Worm (Caenorhabditis elegans) whole organism, early embryonic: ENCODE measurements around the gene pap-2.

Experiments
- B0310.2 ChIP-seq: sonication (generic microtip); optimal IDR thresholded peaks from 2 replicates; lab custom pipeline; 2016; ENCODE audit warnings: mild to moderate bottlenecking, missing genetic modification characterization, missing compliant biosample characterization
- F13C5.2 ChIP-seq: sonication (generic microtip); optimal IDR thresholded peaks from 2 replicates; lab custom pipeline; 2017; ENCODE audit warnings: mild to moderate bottlenecking, missing genetic modification characterization, inconsistent platforms, missing compliant biosample characterization
- aly-1 ChIP-seq: sonication (generic microtip); optimal IDR thresholded peaks from 2 replicates; lab custom pipeline; 2016; ENCODE audit warnings: missing genetic modification characterization, missing compliant biosample characterization
- ama-1 ChIP-seq: fragments of 150-350 bp; optimal IDR thresholded peaks from 2 replicates; lab custom pipeline; 2014
- ceh-13 ChIP-seq: fragments of 200-800 bp; sonication (Bioruptor generic); optimal IDR thresholded peaks from 2 replicates; lab custom pipeline; 2018; ENCODE audit warnings: mild to moderate bottlenecking, missing genetic modification characterization, missing compliant biosample characterization
- ceh-36 ChIP-seq: sonication (generic microtip); optimal IDR thresholded peaks from 2 replicates; lab custom pipeline; 2016; ENCODE audit warnings: missing genetic modification characterization, inconsistent platforms, missing compliant biosample characterization
- ets-7 ChIP-seq: sonication (generic microtip); optimal IDR thresholded peaks from 2 replicates; lab custom pipeline; 2016; ENCODE audit warnings: missing genotype, missing genetic modification characterization, missing compliant biosample characterization
- flt-1 ChIP-seq: fragments of 200-800 bp; sonication (Bioruptor generic); IDR thresholded peaks from 2 replicates; pipeline ENCODE4 v1.3.6; 2022; ENCODE audit warnings: missing genetic modification characterization, missing compliant biosample characterization
- hmbx-1 ChIP-seq: sonication (generic microtip); optimal IDR thresholded peaks from 2 replicates; lab custom pipeline; 2016; ENCODE audit warnings: mild to moderate bottlenecking, missing genetic modification characterization, missing compliant biosample characterization
- hmg-4 ChIP-seq: fragments of 200-800 bp; sonication (Bioruptor generic); optimal IDR thresholded peaks from 2 replicates; lab custom pipeline; 2018; ENCODE audit warnings: mild to moderate bottlenecking, missing genetic modification characterization, missing compliant biosample characterization
- hnd-1 ChIP-seq: sonication (generic microtip); optimal IDR thresholded peaks from 2 replicates; lab custom pipeline; 2016; ENCODE audit warnings: missing genetic modification characterization, missing compliant biosample characterization
- pes-1 ChIP-seq: fragments of 200-800 bp; sonication (Bioruptor generic); IDR thresholded peaks from 2 replicates; pipeline ENCODE4 v1.3.6; 2022; ENCODE audit warnings: missing genetic modification reagents, missing genetic modification characterization, missing compliant biosample characterization
- scrt-1 ChIP-seq: fragments of 200-800 bp; sonication (Bioruptor generic); IDR thresholded peaks from 2 replicates; pipeline ENCODE4 v1.3.6; 2022; ENCODE audit warnings: missing genetic modification characterization, missing compliant biosample characterization
- sea-1 ChIP-seq: fragments of 200-800 bp; sonication (Bioruptor generic); conservative IDR thresholded peaks from 2 replicates; pipeline ENCODE4 v1.3.6; 2022; ENCODE audit warnings: missing genetic modification characterization, missing compliant biosample characterization
- tbx-11 ChIP-seq: fragments of 200-800 bp; sonication (Bioruptor generic); IDR thresholded peaks from 2 replicates; pipeline ENCODE4 v1.3.6; 2022; ENCODE audit warnings: missing genetic modification characterization, missing compliant biosample characterization
- tbx-37 ChIP-seq: fragments of 200-800 bp; sonication (Bioruptor generic); conservative IDR thresholded peaks from 2 replicates; pipeline ENCODE4 v1.3.6; 2022; ENCODE audit warnings: missing genetic modification reagents, missing genetic modification characterization, missing compliant biosample characterization
- tra-4 ChIP-seq: sonication (generic microtip); optimal IDR thresholded peaks from 2 replicates; lab custom pipeline; 2017; ENCODE audit warnings: missing genetic modification characterization, missing compliant biosample characterization

The pap-2 gene

ce11 chrII:9614728-9615127 lies 5.5 kb upstream of the pap-2 start, which contains the start of gene hlh-6:
TSS of gene hlh-6 (minus strand) at chrII:9614828.
- TF ChIP-seq hmg-4 (GFP tag; lab: Kevin White, UChicago): no peak

- TF ChIP-seq ama-1: no peak
- no peak for TF ChIP-seq F13C5.2
- TF ChIP-seq flt-1: no peak
- TF ChIP-seq tbx-11 (GFP tag; lab: Robert Waterston, UW): no peak
- TF ChIP-seq hmbx-1 (tag; lab: Kevin White, UChicago): no peak
Observed at ce11 chrII:9611347-9611923, 2.2 kb upstream of the pap-2 start, which contains the start of the genes T15H9.5 and T15H9.4. TSS of gene T15H9.5 (minus strand) at chrII:9611447. TSS of gene T15H9.4 (plus strand) at chrII:9611873.

- no peak for TF ChIP-seq pes-1 (GFP tag; lab: Robert Waterston, UW)
Observed at ce11 chrII:9607137-9607536, 2.1 kb downstream of the pap-2 start.

- no peak for TF ChIP-seq ceh-13 (GFP tag; lab: Kevin White, UChicago)
- TF ChIP-seq tbx-37 (GFP tag; lab: Robert Waterston, UW): no peak
- TF ChIP-seq ceh-36 (tag; lab: Kevin White, UChicago): no peak
- no peak for TF ChIP-seq scrt-1 (GFP tag; lab: Robert Waterston, UW)
- no peak for TF ChIP-seq aly-1
Observed at ce11 chrII:9606485-9607036, 2.6 kb downstream of the pap-2 start.

ce11 chrII:9605954-9606353 lies 3.2 kb downstream of the pap-2 start:
- TF ChIP-seq ama-1 (no peak), scrt-1 (GFP tag; lab: Robert Waterston, UW) (no peak), hmg-4 (GFP tag; lab: Kevin White, UChicago) (no peak)

ce11 chrII:9605336-9605735 lies 3.9 kb downstream of the pap-2 start, which contains the start of gene nhr-19:
TSS of gene nhr-19 (minus strand) at chrII:9605526.
- TF ChIP-seq ceh-36 (tag; lab: Kevin White, UChicago) (no peak), hnd-1 (tag; lab: Kevin White, UChicago) (no peak), F13C5.2 (no peak), scrt-1 (GFP tag; lab: Robert Waterston, UW) (no peak), B0310.2 (tag; lab: Kevin White, UChicago) (no peak), aly-1 (no peak), ama-1 (no peak), hmg-4 (GFP tag; lab: Kevin White, UChicago) (no peak), sea-1 (no peak), tra-4 (tag; lab: Kevin White, UChicago) (no peak), ceh-13 (GFP tag; lab: Kevin White, UChicago) (no peak), pes-1 (GFP tag; lab: Robert Waterston, UW) (no peak), tbx-11 (GFP tag; lab: Robert Waterston, UW) (no peak), ets-7 (tag; lab: Kevin White, UChicago) (no peak)

- TF ChIP-seq tbx-11 (GFP tag; lab: Robert Waterston, UW) (no peak), flt-1 (no peak), hnd-1 (tag; lab: Kevin White, UChicago) (no peak), tra-4 (tag; lab: Kevin White, UChicago) (no peak)
Observed at ce11 chrII:9604685-9605084, 4.5 kb downstream of the pap-2 start.

- no peak for TF ChIP-seq B0310.2 (tag; lab: Kevin White, UChicago)
- no peak for TF ChIP-seq scrt-1 (GFP tag; lab: Robert Waterston, UW)
- TF ChIP-seq hmbx-1 (tag; lab: Kevin White, UChicago): no peak
- no peak for TF ChIP-seq F13C5.2
- TF ChIP-seq hmg-4 (GFP tag; lab: Kevin White, UChicago): no peak
- TF ChIP-seq hnd-1 (tag; lab: Kevin White, UChicago): no peak
- no peak for TF ChIP-seq sea-1
- TF ChIP-seq pes-1 (GFP tag; lab: Robert Waterston, UW): no peak
- no peak for TF ChIP-seq flt-1
- no peak for TF ChIP-seq ceh-13 (GFP tag; lab: Kevin White, UChicago)
- no peak for TF ChIP-seq ama-1
Observed at ce11 chrII:9604063-9604462, 5.1 kb downstream of the pap-2 start.

ce11 chrII:9603419-9603818 lies 5.8 kb downstream of the pap-2 start:
- TF ChIP-seq pes-1 (GFP tag; lab: Robert Waterston, UW) (no peak), tbx-11 (GFP tag; lab: Robert Waterston, UW) (no peak), B0310.2 (tag; lab: Kevin White, UChicago) (no peak), ceh-36 (tag; lab: Kevin White, UChicago) (no peak), flt-1 (no peak), hmbx-1 (tag; lab: Kevin White, UChicago) (no peak), ceh-13 (GFP tag; lab: Kevin White, UChicago) (no peak), tbx-37 (GFP tag; lab: Robert Waterston, UW) (no peak)
